Worm (Caenorhabditis elegans) whole organism, mixed stage, embryonic: ENCODE results near the gene Y44A6D.5.

ENCODE experiments used
- blmp-1 ChIP-seq: fragments of 150-350 bp; optimal IDR thresholded peaks from 2 replicates; lab custom pipeline; 2014; ENCODE audit warnings: missing biosample characterization, missing genetic modification characterization
- lsy-2 ChIP-seq: fragments of 150-350 bp; optimal IDR thresholded peaks from 2 replicates; lab custom pipeline; 2014; ENCODE audit warnings: missing biosample characterization, missing genetic modification characterization
- nhr-237 ChIP-seq: fragments of 150-350 bp; optimal IDR thresholded peaks from 2 replicates; lab custom pipeline; 2014; ENCODE audit warnings: missing biosample characterization, missing genetic modification characterization
- nhr-28 ChIP-seq: fragments of 150-350 bp; optimal IDR thresholded peaks from 2 replicates; lab custom pipeline; 2014; ENCODE audit warnings: missing biosample characterization, missing genetic modification characterization

DNA sequence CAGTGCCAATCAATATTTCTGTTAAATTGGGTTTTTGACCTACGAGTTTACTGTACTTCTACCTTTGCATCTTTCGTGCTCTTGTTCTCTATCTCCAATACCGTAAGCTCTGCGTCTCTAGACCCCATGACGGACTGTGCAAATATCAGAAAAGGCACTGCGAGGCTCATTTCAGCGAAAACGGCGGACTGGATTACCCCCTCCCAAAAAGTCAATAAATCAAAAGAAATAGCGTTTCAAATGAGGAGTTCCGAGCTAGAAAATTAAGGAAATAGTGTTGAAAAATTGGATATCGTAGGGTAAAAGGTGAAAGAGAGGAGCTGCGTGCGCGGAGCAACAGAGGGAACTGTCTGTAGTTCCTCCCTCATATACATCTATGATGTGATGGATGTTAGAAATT, 41.0 kb downstream of the Y44A6D.5 start:
- TF ChIP-seq blmp-1, result no peak
- no peak for TF ChIP-seq lsy-2 (tag; lab: Kevin White, UChicago)
- TF ChIP-seq nhr-28, result no peak
- peak; percentile 34 for TF ChIP-seq nhr-237
